Fruit fly (Drosophila melanogaster) whole organism, embryonic: ENCODE measurements around the gene CG31922.

Experiments
- Antp ChIP-seq: fragments of 200-800 bp; sonication (Bioruptor generic); optimal IDR thresholded peaks from 3 replicates; lab custom pipeline; 2016; ENCODE audit warnings: missing biosample characterization, missing genetic modification characterization
- BtbVII ChIP-seq: fragments of 200-800 bp; sonication (Bioruptor generic); optimal IDR thresholded peaks from 3 replicates; lab custom pipeline; 2017; ENCODE audit warnings: missing biosample characterization, mild to moderate bottlenecking, missing genetic modification characterization
- CG10274 ChIP-seq: fragments of 200-800 bp; sonication (Bioruptor generic); optimal IDR thresholded peaks from 3 replicates; lab custom pipeline; 2017; ENCODE audit warnings: missing biosample characterization, mild to moderate bottlenecking, missing genetic modification characterization
- CG10565 ChIP-seq: fragments of 200-800 bp; sonication (Bioruptor generic); optimal IDR thresholded peaks from 3 replicates; lab custom pipeline; 2016; ENCODE audit warnings: missing biosample characterization, mild to moderate bottlenecking, missing genetic modification characterization
- CG12104 ChIP-seq: fragments of 200-800 bp; sonication (Bioruptor generic); optimal IDR thresholded peaks from 3 replicates; lab custom pipeline; 2016; ENCODE audit warnings: missing biosample characterization, missing genetic modification characterization
- CG14050 ChIP-seq: fragments of 200-800 bp; sonication (Bioruptor generic); IDR thresholded peaks from 3 replicates; pipeline ENCODE4 v1.3.6; 2022; ENCODE audit warnings: missing biosample characterization, missing genetic modification characterization
- CG15601 ChIP-seq: fragments of 200-800 bp; sonication (Bioruptor generic); optimal IDR thresholded peaks from 3 replicates; lab custom pipeline; 2019; ENCODE audit warnings: missing biosample characterization, mild to moderate bottlenecking, missing genetic modification characterization, moderate library complexity
- CG17829 ChIP-seq: fragments of 200-800 bp; optimal IDR thresholded peaks from 2 replicates; lab custom pipeline; 2019; ENCODE audit warnings: missing biosample characterization, mild to moderate bottlenecking, missing genetic modification characterization, moderate library complexity
- CG2678 ChIP-seq: fragments of 200-800 bp; sonication (Bioruptor generic); optimal IDR thresholded peaks from 3 replicates; lab custom pipeline; 2019; ENCODE audit warnings: missing biosample characterization, mild to moderate bottlenecking, missing genetic modification characterization, moderate library complexity
- CG2712 ChIP-seq: fragments of 200-800 bp; optimal IDR thresholded peaks from 3 replicates; lab custom pipeline; 2019; ENCODE audit warnings: missing biosample characterization, mild to moderate bottlenecking, missing genetic modification characterization, moderate library complexity
- CG2875 ChIP-seq: fragments of 200-800 bp; sonication (Bioruptor generic); optimal IDR thresholded peaks from 2 replicates; lab custom pipeline; 2017; ENCODE audit warnings: missing biosample characterization, mild to moderate bottlenecking, missing genetic modification characterization, missing genetic modification reagents
- CG3281 ChIP-seq: fragments of 200-800 bp; sonication (Bioruptor generic); optimal IDR thresholded peaks from 3 replicates; lab custom pipeline; 2017; ENCODE audit warnings: missing biosample characterization, mild to moderate bottlenecking, missing genetic modification characterization
- CG33557 ChIP-seq: fragments of 200-800 bp; sonication (Bioruptor generic); optimal IDR thresholded peaks from 2 replicates; lab custom pipeline; 2019; ENCODE audit warnings: missing biosample characterization, mild to moderate bottlenecking, missing genetic modification characterization, moderate library complexity
- CG6272 ChIP-seq: fragments of 200-800 bp; sonication (Bioruptor generic); IDR thresholded peaks from 2 replicates; pipeline ENCODE4 v1.3.6; 2022; ENCODE audit warnings: missing biosample characterization, missing genetic modification characterization
- CG6765 ChIP-seq: fragments of 200-800 bp; sonication (Bioruptor generic); optimal IDR thresholded peaks from 3 replicates; lab custom pipeline; 2017; ENCODE audit warnings: missing biosample characterization, mild to moderate bottlenecking, missing genetic modification characterization
- CG7556 ChIP-seq: fragments of 200-800 bp; sonication (Bioruptor generic); optimal IDR thresholded peaks from 2 replicates; lab custom pipeline; 2017; ENCODE audit warnings: missing biosample characterization, mild to moderate bottlenecking, missing genetic modification characterization
- CG7786 ChIP-seq: fragments of 200-800 bp; sonication (Bioruptor generic); optimal IDR thresholded peaks from 2 replicates; lab custom pipeline; 2016; ENCODE audit warnings: missing biosample characterization, missing genetic modification characterization
- CG9727 ChIP-seq: fragments of 200-800 bp; sonication (Bioruptor generic); optimal IDR thresholded peaks from 3 replicates; lab custom pipeline; 2017; ENCODE audit warnings: missing biosample characterization, mild to moderate bottlenecking, missing genetic modification characterization
- CG9817 ChIP-seq: fragments of 200-800 bp; sonication (Bioruptor generic); optimal IDR thresholded peaks from 2 replicates; lab custom pipeline; 2018; ENCODE audit warnings: missing biosample characterization, mild to moderate bottlenecking, missing genetic modification characterization, moderate library complexity
- CoRest ChIP-seq: fragments of 200-800 bp; sonication (Bioruptor generic); optimal IDR thresholded peaks from 3 replicates; lab custom pipeline; 2018; ENCODE audit warnings: missing biosample characterization, mild to moderate bottlenecking, missing genetic modification characterization, moderate library complexity
- CrebB ChIP-seq: fragments of 200-800 bp; sonication (Bioruptor generic); optimal IDR thresholded peaks from 3 replicates; lab custom pipeline; 2018; ENCODE audit warnings: missing biosample characterization, mild to moderate bottlenecking, missing genetic modification characterization
- Eip74EF ChIP-seq, 2 experiments: fragments of 200-800 bp in 1 of 2; fragments of >200 bp in 1 of 2; sonication (Bioruptor generic) in 1 of 2; optimal IDR thresholded peaks; 2 replicates each; lab custom pipeline; 2017 to 2019; ENCODE audit warnings: missing biosample characterization in 2 of 2, missing genetic modification characterization in 2 of 2, mild to moderate bottlenecking in 1 of 2, moderate library complexity in 1 of 2
- Fer3 ChIP-seq: fragments of 200-800 bp; sonication (Bioruptor generic); optimal IDR thresholded peaks from 2 replicates; lab custom pipeline; 2018; ENCODE audit warnings: missing biosample characterization, mild to moderate bottlenecking, missing genetic modification characterization, moderate library complexity
- Med ChIP-seq: fragments of 200-800 bp; sonication (Bioruptor generic); peaks from one replicate; lab custom pipeline; 2016; ENCODE audit warnings: missing biosample characterization, missing genetic modification characterization, mild to moderate bottlenecking, inconsistent platforms, moderate library complexity
- Mes4 ChIP-seq: fragments of 200-800 bp; sonication (Bioruptor generic); optimal IDR thresholded peaks from 2 replicates; lab custom pipeline; 2016; ENCODE audit warnings: missing biosample characterization, missing genetic modification characterization
- NfI ChIP-seq: fragments of 200-800 bp; sonication (Bioruptor generic); optimal IDR thresholded peaks from 3 replicates; lab custom pipeline; 2018; ENCODE audit warnings: missing biosample characterization, mild to moderate bottlenecking, missing genetic modification characterization, moderate library complexity
- Oli ChIP-seq: fragments of 200-800 bp; sonication (Bioruptor generic); optimal IDR thresholded peaks from 2 replicates; lab custom pipeline; 2018; ENCODE audit warnings: missing biosample characterization, mild to moderate bottlenecking, missing genetic modification characterization, moderate library complexity
- Sin3A ChIP-seq: fragments of >200 bp; optimal IDR thresholded peaks from 2 replicates; lab custom pipeline; 2018
- Six4 ChIP-seq: fragments of 200-800 bp; sonication (Bioruptor generic); optimal IDR thresholded peaks from 2 replicates; lab custom pipeline; 2016; ENCODE audit warnings: missing biosample characterization, missing genetic modification characterization
- Sox102F ChIP-seq: fragments of 200-800 bp; sonication (Bioruptor generic); optimal IDR thresholded peaks from 2 replicates; lab custom pipeline; 2018; ENCODE audit warnings: missing biosample characterization, mild to moderate bottlenecking, missing genetic modification characterization, moderate library complexity
- ac ChIP-seq: fragments of 200-800 bp; sonication (Bioruptor generic); optimal IDR thresholded peaks from 3 replicates; lab custom pipeline; 2017; ENCODE audit warnings: missing biosample characterization, mild to moderate bottlenecking, missing genetic modification characterization
- bcd ChIP-seq: fragments of 200-800 bp; sonication (Bioruptor generic); optimal IDR thresholded peaks from 2 replicates; lab custom pipeline; 2017; ENCODE audit warnings: missing biosample characterization, mild to moderate bottlenecking, missing genetic modification characterization
- bigmax ChIP-seq: fragments of 200-800 bp; sonication (Bioruptor generic); optimal IDR thresholded peaks from 2 replicates; lab custom pipeline; 2018; ENCODE audit warnings: missing biosample characterization, mild to moderate bottlenecking, missing genetic modification characterization
- croc ChIP-seq: fragments of 200-800 bp; sonication (Bioruptor generic); conservative IDR thresholded peaks from 3 replicates; pipeline ENCODE4 v1.3.6; 2022; ENCODE audit warnings: missing biosample characterization, missing genetic modification characterization
- crp ChIP-seq, 2 experiments: fragments of 200-800 bp; sonication (Bioruptor generic); optimal IDR thresholded peaks; 2 replicates in 1 of 2; 3 replicates in 1 of 2; lab custom pipeline; 2017; ENCODE audit warnings: missing biosample characterization in 2 of 2, missing genetic modification characterization in 2 of 2, mild to moderate bottlenecking in 1 of 2, moderate library complexity in 1 of 2
- gfzf ChIP-seq: fragments of 200-800 bp; sonication (Bioruptor generic); optimal IDR thresholded peaks from 2 replicates; lab custom pipeline; 2016; ENCODE audit warnings: missing biosample characterization, mild to moderate bottlenecking, missing genetic modification characterization, moderate library complexity
- mam ChIP-seq: fragments of 200-800 bp; sonication (Bioruptor generic); optimal IDR thresholded peaks from 3 replicates; lab custom pipeline; 2016; ENCODE audit warnings: missing biosample characterization, missing genetic modification characterization
- org-1 ChIP-seq: fragments of 200-800 bp; sonication (Bioruptor generic); optimal IDR thresholded peaks from 2 replicates; lab custom pipeline; 2017; ENCODE audit warnings: missing biosample characterization, missing genetic modification characterization
- phol ChIP-seq: fragments of 200-800 bp; sonication (Bioruptor generic); optimal IDR thresholded peaks from 3 replicates; lab custom pipeline; 2018; ENCODE audit warnings: missing biosample characterization, mild to moderate bottlenecking, missing genetic modification characterization, moderate library complexity
- pzg ChIP-seq: fragments of 200-800 bp; sonication (Bioruptor generic); optimal IDR thresholded peaks from 3 replicates; lab custom pipeline; 2018; ENCODE audit warnings: missing biosample characterization, mild to moderate bottlenecking, missing genetic modification characterization, moderate library complexity
- tap ChIP-seq: fragments of 200-800 bp; optimal IDR thresholded peaks from 3 replicates; lab custom pipeline; 2019; ENCODE audit warnings: missing biosample characterization, mild to moderate bottlenecking, missing genetic modification characterization, moderate library complexity
- tgo ChIP-seq: fragments of 200-800 bp; sonication (Bioruptor generic); IDR thresholded peaks from 3 replicates; pipeline ENCODE4 v1.3.6; 2022; ENCODE audit warnings: missing biosample characterization, missing genetic modification characterization
- twi ChIP-seq: fragments of 200-800 bp; optimal IDR thresholded peaks from 2 replicates; lab custom pipeline; 2019; ENCODE audit warnings: missing biosample characterization, mild to moderate bottlenecking, missing genetic modification characterization, moderate library complexity
- wor ChIP-seq: fragments of 200-800 bp; sonication (Bioruptor generic); IDR thresholded peaks from 2 replicates; pipeline ENCODE4 v1.3.6; 2022; ENCODE audit warnings: missing biosample characterization, missing genetic modification characterization
- zen ChIP-seq: fragments of 200-800 bp; sonication (Bioruptor generic); optimal IDR thresholded peaks from 3 replicates; lab custom pipeline; 2018; ENCODE audit warnings: missing biosample characterization, mild to moderate bottlenecking, missing genetic modification characterization, moderate library complexity

Gene CG31922

DNA sequence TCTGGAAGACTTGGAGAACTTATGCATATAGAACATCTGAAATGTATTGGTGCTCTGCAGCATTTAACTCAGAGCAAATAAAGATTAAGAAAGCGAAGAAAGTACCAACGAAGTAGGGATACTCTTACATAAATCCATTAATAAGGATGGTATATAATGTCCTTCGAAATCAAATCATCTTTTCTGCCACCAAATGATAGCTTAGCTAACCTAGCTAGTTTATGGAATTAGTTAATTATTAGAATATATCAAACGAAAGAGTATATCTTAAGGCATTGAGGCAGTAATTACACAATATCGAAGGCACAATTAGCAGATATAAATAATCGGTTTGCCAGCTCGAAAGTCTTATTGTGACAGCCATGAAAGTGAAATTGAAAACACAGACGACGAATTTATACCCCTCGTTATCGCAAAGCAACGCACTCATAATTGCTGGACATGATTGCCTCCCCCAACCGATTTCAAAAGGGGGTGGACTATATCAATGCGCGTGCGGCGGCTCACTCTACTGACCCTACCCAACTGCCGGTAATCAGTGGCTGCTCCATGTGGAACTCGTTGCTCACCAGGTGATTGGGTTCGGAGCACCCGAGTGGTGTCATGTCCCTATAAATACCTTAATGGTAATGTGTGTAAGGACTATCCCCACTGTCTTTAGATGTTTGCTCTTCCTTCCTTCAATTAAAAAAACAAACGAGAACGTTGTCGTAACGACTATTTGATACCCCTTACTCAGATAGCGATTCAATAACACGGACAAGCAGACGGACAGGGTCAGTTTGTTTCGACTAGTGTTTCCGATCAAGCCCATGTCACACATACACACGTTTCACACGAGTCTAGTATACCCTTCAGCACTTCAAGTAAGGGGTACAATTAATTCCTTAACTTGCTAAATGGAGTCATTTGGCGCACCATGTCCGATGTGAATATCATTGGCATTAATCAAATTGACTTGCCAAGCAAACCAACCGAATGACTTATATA is 25.3 kb upstream of the CG31922 start (continued):
- TF ChIP-seq ac: no peak
- TF ChIP-seq CoRest: peak; percentile 60
- peak; percentile 54 for TF ChIP-seq CG3281 (GFP tag; lab: Kevin White, UChicago)
- TF ChIP-seq org-1: peak; percentile 37
- no peak for TF ChIP-seq CG6765 (GFP tag; lab: Kevin White, UChicago)
- TF ChIP-seq twi (tag; lab: Kevin White, UChicago): peak; percentile 9
- peak; percentile 87 for TF ChIP-seq Med (GFP tag; lab: Kevin White, UChicago)
- no peak for TF ChIP-seq wor (GFP tag; lab: Robert Waterston, UW)
- peak; percentile 53 for TF ChIP-seq bcd
- peak; percentile 21 for TF ChIP-seq Mes4 (GFP tag; lab: Kevin White, UChicago)
- TF ChIP-seq CG12104 (GFP tag; lab: Kevin White, UChicago): no peak
- TF ChIP-seq mam (GFP tag; lab: Kevin White, UChicago): peak; percentile 52
- peak; percentile 54 for TF ChIP-seq CG15601 (tag; lab: Kevin White, UChicago)
- TF ChIP-seq Antp (GFP tag; lab: Kevin White, UChicago): peak; percentile 28
- peak; percentile 25 for TF ChIP-seq CG2875
- TF ChIP-seq CG10274: peak; percentile 28
- TF ChIP-seq Eip74EF (GFP tag; optimal IDR thresholded peaks at IDR 0.05; lab: Kevin White, UChicago): peak in 1 of 2 experiments; percentile 40
- TF ChIP-seq CG9727 (GFP tag; lab: Kevin White, UChicago): peak; percentile 31
- TF ChIP-seq CG6272: no peak
- TF ChIP-seq Six4 (GFP tag; lab: Kevin White, UChicago): peak; percentile 25
- no peak for TF ChIP-seq Sin3A
- TF ChIP-seq tap (tag; lab: Kevin White, UChicago): peak; percentile 62
- no peak for TF ChIP-seq gfzf (GFP tag; lab: Kevin White, UChicago)
- TF ChIP-seq CG9817 (tag; lab: Kevin White, UChicago): peak; percentile 54
- TF ChIP-seq CG10565 (GFP tag; lab: Kevin White, UChicago): no peak
- no peak for TF ChIP-seq CG33557 (GFP tag; lab: Kevin White, UChicago)
- TF ChIP-seq tgo: peak; percentile 49; the same call in 2 of the 3 replicates
- TF ChIP-seq BtbVII (GFP tag; lab: Kevin White, UChicago): peak; percentile 42
- peak; percentile 57 for TF ChIP-seq CG17829 (tag; lab: Kevin White, UChicago)
- TF ChIP-seq CG7556: peak; percentile 28
- peak; percentile 21; the same call in 2 of the 3 replicates for TF ChIP-seq croc (GFP tag; lab: Robert Waterston, UW)
- TF ChIP-seq CG2678: peak; percentile 81
- TF ChIP-seq CG7786 (GFP tag; lab: Kevin White, UChicago): peak; percentile 30
- peak; percentile 5 for TF ChIP-seq zen (tag; lab: Kevin White, UChicago)
- peak; percentile 1 for TF ChIP-seq CrebB (tag; lab: Kevin White, UChicago)
- TF ChIP-seq phol (tag; lab: Kevin White, UChicago): peak; percentile 72
- no peak for TF ChIP-seq pzg (GFP tag; lab: Kevin White, UChicago)
- TF ChIP-seq crp (GFP tag; optimal IDR thresholded peaks at IDR 0.05; lab: Kevin White, UChicago): no peak
- TF ChIP-seq Fer3 (tag; lab: Kevin White, UChicago): peak; percentile 58
- no peak for TF ChIP-seq CG14050 (GFP tag; lab: Robert Waterston, UW)
- no peak for TF ChIP-seq bigmax
- TF ChIP-seq NfI (GFP tag; lab: Kevin White, UChicago): peak; percentile 0
- TF ChIP-seq Sox102F: peak; percentile 79
- peak; percentile 68 for TF ChIP-seq Oli (tag; lab: Kevin White, UChicago)
- TF ChIP-seq CG2712: peak; percentile 78
